Worm (Caenorhabditis elegans) whole organism, L3 larva: Measurements from ENCODE around the gene R05H11.2.

ENCODE experiments used
- R02D3.7 ChIP-seq: fragments of 150-350 bp; optimal IDR thresholded peaks from 2 replicates; lab custom pipeline; 2014; ENCODE audit warnings: missing biosample characterization, missing genetic modification characterization
- ZK546.5 ChIP-seq: sonication (generic microtip); optimal IDR thresholded peaks from 2 replicates; lab custom pipeline; 2017; ENCODE audit warnings: missing biosample characterization, missing genetic modification characterization
- aly-2 ChIP-seq: fragments of 150-350 bp; optimal IDR thresholded peaks from 2 replicates; lab custom pipeline; 2014; ENCODE audit warnings: missing biosample characterization, missing genetic modification characterization
- ama-1 ChIP-seq: fragments of 150-350 bp; optimal IDR thresholded peaks from 2 replicates; lab custom pipeline; 2018
- ceh-16 ChIP-seq: sonication (generic microtip); optimal IDR thresholded peaks from 2 replicates; lab custom pipeline; 2017; ENCODE audit warnings: missing biosample characterization, missing genetic modification characterization
- ceh-28 ChIP-seq: fragments of 150-350 bp; optimal IDR thresholded peaks from 2 replicates; lab custom pipeline; 2014; ENCODE audit warnings: missing biosample characterization, missing genetic modification reagents, missing genetic modification characterization
- daf-12 ChIP-seq: fragments of 150-350 bp; optimal IDR thresholded peaks from 2 replicates; lab custom pipeline; 2014; ENCODE audit warnings: missing biosample characterization, missing genetic modification reagents, missing genetic modification characterization
- egl-27 ChIP-seq: sonication (generic microtip); optimal IDR thresholded peaks from 4 replicates; lab custom pipeline; 2017; ENCODE audit warnings: missing biosample characterization, missing genetic modification reagents, missing genetic modification characterization
- egl-5 ChIP-seq: fragments of 150-350 bp; optimal IDR thresholded peaks from 2 replicates; lab custom pipeline; 2017; ENCODE audit warnings: missing biosample characterization, missing genetic modification reagents, missing genetic modification characterization, inconsistent platforms
- elt-1 ChIP-seq: fragments of 150-350 bp; optimal IDR thresholded peaks from 2 replicates; lab custom pipeline; 2014; ENCODE audit warnings: missing biosample characterization, missing genetic modification characterization
- elt-2 ChIP-seq: sonication (generic microtip); optimal IDR thresholded peaks from 2 replicates; lab custom pipeline; 2016; ENCODE audit warnings: missing genetic modification reagents, mild to moderate bottlenecking, missing genetic modification characterization, missing compliant biosample characterization
- elt-3 ChIP-seq, 3 experiments: fragments of 150-350 bp in 1 of 3; sonication (generic microtip) in 2 of 3; optimal IDR thresholded peaks; 2 replicates in 2 of 3; 4 replicates in 1 of 3; lab custom pipeline; 2014 to 2017; ENCODE audit warnings: missing biosample characterization in 3 of 3, missing genetic modification characterization in 3 of 3
- eor-1 ChIP-seq, 2 experiments: fragments of 150-350 bp; optimal IDR thresholded peaks; 2 replicates each; lab custom pipeline; 2014 to 2018; ENCODE audit warnings: missing biosample characterization in 2 of 2, missing genetic modification characterization in 2 of 2
- fkh-10 ChIP-seq: sonication (generic microtip); optimal IDR thresholded peaks from 2 replicates; lab custom pipeline; 2017; ENCODE audit warnings: missing biosample characterization, missing genetic modification reagents, missing genetic modification characterization
- fkh-2 ChIP-seq: fragments of 150-350 bp; optimal IDR thresholded peaks from 2 replicates; lab custom pipeline; 2014; ENCODE audit warnings: missing biosample characterization, missing genetic modification reagents, missing genetic modification characterization
- fos-1 ChIP-seq: fragments of 150-350 bp; optimal IDR thresholded peaks from 2 replicates; lab custom pipeline; 2014; ENCODE audit warnings: missing biosample characterization, missing genetic modification characterization
- hmg-11 ChIP-seq: sonication (generic microtip); optimal IDR thresholded peaks from 2 replicates; lab custom pipeline; 2016; ENCODE audit warnings: missing genetic modification characterization, missing compliant biosample characterization
- jun-1 ChIP-seq: fragments of 150-350 bp; optimal IDR thresholded peaks from 2 replicates; lab custom pipeline; 2014; ENCODE audit warnings: missing biosample characterization, missing genetic modification reagents, missing genetic modification characterization
- lin-15B ChIP-seq: fragments of 150-350 bp; optimal IDR thresholded peaks from 2 replicates; lab custom pipeline; 2014; ENCODE audit warnings: missing biosample characterization, missing genetic modification characterization
- lin-39 ChIP-seq: fragments of 150-350 bp; optimal IDR thresholded peaks from 2 replicates; lab custom pipeline; 2018; ENCODE audit warnings: missing biosample characterization, missing genetic modification reagents, missing genetic modification characterization
- mml-1 ChIP-seq: fragments of 150-350 bp; sonication (generic microtip); optimal IDR thresholded peaks from 3 replicates; lab custom pipeline; 2014; ENCODE audit warnings: missing biosample characterization, missing genetic modification characterization
- nfya-1 ChIP-seq: sonication (generic microtip); optimal IDR thresholded peaks from 2 replicates; lab custom pipeline; 2017; ENCODE audit warnings: missing genetic modification characterization, mild to moderate bottlenecking, missing compliant biosample characterization, antibody characterized with exemption, moderate library complexity; ENCODE audit not compliant: insufficient read depth
- nhr-23 ChIP-seq: fragments of 150-350 bp; optimal IDR thresholded peaks from 2 replicates; lab custom pipeline; 2014; ENCODE audit warnings: missing biosample characterization, missing genetic modification reagents, missing genetic modification characterization
- nhr-237 ChIP-seq: fragments of 150-350 bp; optimal IDR thresholded peaks from 2 replicates; lab custom pipeline; 2014; ENCODE audit warnings: missing biosample characterization, missing genetic modification characterization
- nhr-25 ChIP-seq: sonication (generic microtip); optimal IDR thresholded peaks from 2 replicates; lab custom pipeline; 2017; ENCODE audit warnings: missing biosample characterization, missing genetic modification characterization
- nhr-28 ChIP-seq: fragments of 150-350 bp; optimal IDR thresholded peaks from 2 replicates; lab custom pipeline; 2014; ENCODE audit warnings: missing biosample characterization, missing genetic modification characterization
- nhr-43 ChIP-seq: sonication (generic microtip); optimal IDR thresholded peaks from 2 replicates; lab custom pipeline; 2016; ENCODE audit warnings: mild to moderate bottlenecking, missing genetic modification characterization, missing compliant biosample characterization; ENCODE audit not compliant: poor library complexity, severe bottlenecking
- nhr-67 ChIP-seq: fragments of 150-350 bp; optimal IDR thresholded peaks from 2 replicates; lab custom pipeline; 2014; ENCODE audit warnings: missing biosample characterization, missing genetic modification characterization
- nhr-77 ChIP-seq: fragments of 150-350 bp; optimal IDR thresholded peaks from 2 replicates; lab custom pipeline; 2014; ENCODE audit warnings: missing biosample characterization, missing genetic modification characterization
- pha-4 ChIP-seq: fragments of 150-350 bp; optimal IDR thresholded peaks from 2 replicates; lab custom pipeline; 2014; ENCODE audit warnings: missing biosample characterization, missing genetic modification reagents, missing genetic modification characterization
- pqm-1 ChIP-seq: fragments of 150-350 bp; optimal IDR thresholded peaks from 2 replicates; lab custom pipeline; 2017; ENCODE audit warnings: missing biosample characterization, missing genetic modification characterization, inconsistent platforms
- skn-1 ChIP-seq: fragments of 150-350 bp; optimal IDR thresholded peaks from 2 replicates; lab custom pipeline; 2014; ENCODE audit warnings: missing biosample characterization, missing genetic modification characterization
- snpc-4 ChIP-seq: fragments of 150-350 bp; optimal IDR thresholded peaks from 2 replicates; lab custom pipeline; 2014; ENCODE audit warnings: missing biosample characterization, missing genetic modification characterization
- unc-39 ChIP-seq: sonication (generic microtip); optimal IDR thresholded peaks from 4 replicates; lab custom pipeline; 2017; ENCODE audit warnings: missing biosample characterization, missing genetic modification characterization
- zag-1 ChIP-seq: fragments of 150-350 bp; optimal IDR thresholded peaks from 2 replicates; lab custom pipeline; 2014; ENCODE audit warnings: missing biosample characterization, missing genetic modification characterization
- ztf-11 ChIP-seq: fragments of 150-350 bp; optimal IDR thresholded peaks from 2 replicates; lab custom pipeline; 2014; ENCODE audit warnings: missing biosample characterization, missing genetic modification characterization

The R05H11.2 gene

DNA sequence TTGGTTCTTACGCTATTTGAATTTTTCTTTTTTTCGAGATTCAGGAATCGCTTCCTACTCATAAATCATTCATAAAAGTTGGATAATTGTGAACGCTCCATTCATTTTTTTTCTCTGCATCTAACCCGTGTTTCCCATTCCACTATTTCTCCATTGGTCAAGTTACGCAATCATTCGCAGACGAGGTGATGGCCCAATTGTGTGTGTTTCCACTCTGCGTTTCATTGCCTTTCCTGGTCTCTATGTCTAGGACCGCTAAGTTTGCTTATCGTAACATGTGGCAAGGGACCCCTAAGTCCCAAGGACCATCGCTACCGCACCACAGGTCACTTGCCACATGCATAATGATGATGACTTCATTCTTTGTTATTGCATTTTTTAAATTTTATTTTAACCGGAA, 28.0 kb downstream of the R05H11.2 start:
- TF ChIP-seq pha-4 (tag; lab: Kevin White, UChicago) = no peak
- TF ChIP-seq nhr-25 (tag; lab: Kevin White, UChicago) = no peak
- TF ChIP-seq snpc-4 (tag; lab: Kevin White, UChicago) = no peak
- no peak for TF ChIP-seq aly-2 (tag; lab: Kevin White, UChicago)
- no peak for TF ChIP-seq unc-39 (tag; lab: Kevin White, UChicago)
- TF ChIP-seq elt-2 = no peak
- TF ChIP-seq pqm-1 (tag; lab: Kevin White, UChicago) = no peak
- TF ChIP-seq egl-27 (tag; lab: Kevin White, UChicago) = no peak
- TF ChIP-seq nhr-67 (tag; lab: Kevin White, UChicago) = no peak
- TF ChIP-seq jun-1 = no peak
- no peak for TF ChIP-seq nhr-43
- no peak for TF ChIP-seq lin-39
- TF ChIP-seq nfya-1 = no peak
- no peak for TF ChIP-seq nhr-28

DNA sequence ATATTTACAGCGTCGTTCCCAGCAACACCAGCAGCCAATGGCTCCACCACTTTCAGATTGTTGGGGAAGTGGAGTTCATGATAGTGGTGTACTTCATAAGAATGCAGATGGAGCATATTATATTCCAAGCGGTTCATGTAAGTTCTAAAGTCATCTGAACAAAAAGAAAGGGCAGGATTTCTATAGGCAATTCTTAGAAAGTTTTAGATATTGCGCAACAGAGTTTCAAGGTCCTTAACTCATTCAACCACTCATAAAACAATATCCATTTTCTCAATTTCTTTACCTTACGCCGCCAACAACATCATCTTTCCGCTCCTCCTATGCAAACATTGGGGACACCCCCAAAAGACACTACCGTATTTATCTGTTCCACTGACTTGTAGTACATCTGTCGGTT, 33.2 kb downstream of the R05H11.2 start:
- no peak for TF ChIP-seq fkh-2 (tag; lab: Kevin White, UChicago)
- no peak for TF ChIP-seq nhr-237 (tag; lab: Kevin White, UChicago)
- TF ChIP-seq ceh-28 = no peak
- no peak for TF ChIP-seq lin-15B
- TF ChIP-seq, all 47 proteins: peak for 0

DNA sequence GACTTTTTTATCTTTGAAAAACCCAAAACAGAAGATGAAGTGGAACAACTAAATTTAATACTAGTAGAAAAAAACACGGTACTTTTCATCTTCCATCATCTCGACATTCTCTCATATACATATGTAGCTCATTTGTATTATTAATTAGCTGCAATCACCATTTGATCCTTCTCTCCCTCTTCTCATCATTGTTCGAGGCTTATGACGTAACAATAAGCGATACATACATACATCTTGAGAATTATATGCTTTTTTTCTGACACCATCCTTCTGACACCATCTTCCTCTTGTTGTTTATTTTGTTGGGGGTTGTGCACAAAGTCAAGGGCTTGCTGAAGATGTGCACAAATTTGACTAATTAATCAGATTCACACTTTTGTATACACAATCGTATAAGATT, 39.2 kb downstream of the R05H11.2 start:
- TF ChIP-seq jun-1 (no peak), nhr-77 (tag; lab: Kevin White, UChicago) (no peak), lin-39 (no peak), nhr-25 (tag; lab: Kevin White, UChicago) (no peak), nhr-28 (no peak), ceh-16 (tag; lab: Kevin White, UChicago) (no peak), egl-27 (tag; lab: Kevin White, UChicago) (no peak), eor-1 (tag; optimal IDR thresholded peaks at IDR 0.05; lab: Kevin White, UChicago) (no peak), ZK546.5 (tag; lab: Kevin White, UChicago) (no peak), fkh-10 (GFP tag; lab: Kevin White, UChicago) (no peak)
- TF ChIP-seq, all 47 proteins: peak for 0

DNA sequence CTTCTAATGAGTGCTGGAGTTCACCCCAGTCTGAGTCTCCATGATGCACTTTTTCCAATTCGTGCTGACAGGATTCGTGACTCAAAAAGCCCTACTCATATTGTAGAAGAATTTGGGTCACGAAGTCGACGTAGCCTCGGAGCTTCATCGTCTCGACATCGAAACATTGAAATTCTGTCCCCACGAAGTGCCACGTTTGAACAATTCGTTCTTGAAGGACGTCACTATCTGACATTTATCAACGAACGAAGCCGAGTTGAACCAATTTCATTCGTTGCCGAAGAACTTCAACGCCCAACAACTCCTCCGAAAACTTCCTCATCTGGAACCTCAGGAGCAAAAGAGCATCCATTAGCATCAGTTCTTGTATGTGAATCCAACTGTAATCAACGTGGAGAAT, 41.0 kb downstream of the R05H11.2 start:
- no peak for TF ChIP-seq ztf-11 (tag; lab: Kevin White, UChicago)

DNA sequence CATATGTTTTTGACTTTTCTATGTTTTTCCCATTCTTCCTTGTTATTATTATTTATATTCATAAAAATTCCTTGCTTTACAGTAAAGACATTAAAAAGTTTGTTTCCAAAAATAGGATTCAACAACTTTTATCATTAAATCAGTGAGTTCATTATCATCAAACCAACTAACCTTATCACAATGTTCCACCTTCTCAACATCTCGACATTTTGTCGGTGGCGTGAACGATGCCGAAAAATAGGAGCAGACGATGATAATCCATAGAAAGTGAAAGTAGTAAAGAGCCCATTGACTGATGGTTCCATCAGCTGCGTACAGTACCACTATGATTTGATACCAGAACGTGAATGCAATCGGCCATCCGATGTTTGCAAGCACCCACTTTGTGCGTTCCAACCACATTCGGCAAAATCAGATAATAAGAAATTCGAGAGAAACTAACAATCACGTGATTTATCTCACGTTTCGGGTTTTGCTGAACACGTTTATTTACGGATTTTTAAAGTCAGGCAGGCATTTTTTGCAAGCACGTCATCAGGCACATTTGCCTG, 50.6 kb downstream of the R05H11.2 start, which contains the start of gene dhhc-5:
TSS of gene dhhc-5 (minus strand) at position 406 of the 551 bp plus-strand sequence.
- no peak for TF ChIP-seq fos-1 (tag; lab: Kevin White, UChicago)
- no peak for TF ChIP-seq egl-5 (tag; lab: Kevin White, UChicago)
- no peak for TF ChIP-seq nhr-23 (tag; lab: Kevin White, UChicago)
- no peak for TF ChIP-seq R02D3.7 (tag; lab: Kevin White, UChicago)
- peak; percentile 41 for TF ChIP-seq pqm-1 (tag; lab: Kevin White, UChicago)
- TF ChIP-seq aly-2 (tag; lab: Kevin White, UChicago) = no peak
- TF ChIP-seq nhr-28 = no peak
- TF ChIP-seq elt-1 (tag; lab: Kevin White, UChicago) = no peak
- no peak for TF ChIP-seq ZK546.5 (tag; lab: Kevin White, UChicago)
- TF ChIP-seq ztf-11 (tag; lab: Kevin White, UChicago) = no peak
- TF ChIP-seq zag-1 = no peak
- no peak for TF ChIP-seq jun-1
- TF ChIP-seq eor-1 (tag; optimal IDR thresholded peaks at IDR 0.05; lab: Kevin White, UChicago) = no peak
- peak; percentile 86 for TF ChIP-seq elt-2
- TF ChIP-seq mml-1 (tag; lab: Kevin White, UChicago) = no peak
- peak; percentile 24 for TF ChIP-seq skn-1 (tag; lab: Kevin White, UChicago)
- TF ChIP-seq nfya-1 = no peak
- no peak for TF ChIP-seq daf-12 (tag; lab: Kevin White, UChicago)
- no peak for TF ChIP-seq elt-3 (tag; optimal IDR thresholded peaks at IDR 0.05; lab: Kevin White, UChicago)
- no peak for TF ChIP-seq ama-1
- no peak for TF ChIP-seq hmg-11
